Worm (Caenorhabditis elegans) whole organism, late embryonic: ENCODE measurements around the gene pigb-1.
A peak's percentile ranks its signal among the peaks of the same experiment; 100 is the strongest.

ENCODE experiments used
- C08G9.2 ChIP-seq: sonication (generic microtip); optimal IDR thresholded peaks from 2 replicates; lab custom pipeline; 2016; ENCODE audit warnings: mild to moderate bottlenecking, missing genetic modification characterization, moderate library complexity, missing compliant biosample characterization
- C38D4.7 ChIP-seq: fragments of 200-800 bp; sonication (Bioruptor generic); optimal IDR thresholded peaks from 2 replicates; lab custom pipeline; 2018; ENCODE audit warnings: mild to moderate bottlenecking, missing genetic modification characterization, moderate library complexity, missing compliant biosample characterization
- F13H6.1 ChIP-seq: sonication (generic microtip); optimal IDR thresholded peaks from 2 replicates; lab custom pipeline; 2016; ENCODE audit warnings: missing genetic modification characterization, missing compliant biosample characterization
- K09A11.1 ChIP-seq: sonication (generic microtip); optimal IDR thresholded peaks from 2 replicates; lab custom pipeline; 2017; ENCODE audit warnings: antibody characterized with exemption, mild to moderate bottlenecking, missing genetic modification characterization, missing compliant biosample characterization; ENCODE audit not compliant: insufficient read depth
- Y22D7AL.16 ChIP-seq: sonication (generic microtip); optimal IDR thresholded peaks from 2 replicates; lab custom pipeline; 2016; ENCODE audit warnings: missing genetic modification characterization, missing compliant biosample characterization
- ceh-14 ChIP-seq: sonication (generic microtip); optimal IDR thresholded peaks from 2 replicates; lab custom pipeline; 2016; ENCODE audit warnings: missing genotype, missing genetic modification characterization, missing compliant biosample characterization
- ceh-2 ChIP-seq: sonication (generic microtip); optimal IDR thresholded peaks from 2 replicates; lab custom pipeline; 2016; ENCODE audit warnings: missing genotype, missing genetic modification characterization, missing compliant biosample characterization
- ceh-30 ChIP-seq: fragments of 150-350 bp; optimal IDR thresholded peaks from 2 replicates; lab custom pipeline; 2014; ENCODE audit warnings: missing biosample characterization, missing genetic modification characterization
- ceh-31 ChIP-seq: sonication (generic microtip); optimal IDR thresholded peaks from 2 replicates; lab custom pipeline; 2016; ENCODE audit warnings: missing genetic modification characterization, missing compliant biosample characterization
- ceh-34 ChIP-seq: sonication (generic microtip); optimal IDR thresholded peaks from 2 replicates; lab custom pipeline; 2016; ENCODE audit warnings: mild to moderate bottlenecking, missing genetic modification characterization, missing compliant biosample characterization
- ceh-45 ChIP-seq: fragments of 200-800 bp; sonication (Bioruptor generic); IDR thresholded peaks from 2 replicates; pipeline ENCODE4 v1.3.6; 2022; ENCODE audit warnings: missing genetic modification reagents, missing genetic modification characterization, missing compliant biosample characterization
- ceh-48 ChIP-seq: sonication (generic microtip); optimal IDR thresholded peaks from 2 replicates; lab custom pipeline; 2016; ENCODE audit warnings: missing genetic modification characterization, inconsistent platforms, missing compliant biosample characterization
- ets-4 ChIP-seq: sonication (generic microtip); optimal IDR thresholded peaks from 2 replicates; lab custom pipeline; 2016; ENCODE audit warnings: missing genetic modification characterization, missing compliant biosample characterization
- eyg-1 ChIP-seq: sonication (generic microtip); optimal IDR thresholded peaks from 2 replicates; lab custom pipeline; 2016; ENCODE audit warnings: missing genotype, missing genetic modification characterization, missing compliant biosample characterization
- gmeb-2 ChIP-seq: sonication (generic microtip); optimal IDR thresholded peaks from 2 replicates; lab custom pipeline; 2016; ENCODE audit warnings: missing genetic modification characterization, inconsistent platforms, missing compliant biosample characterization
- hlh-13 ChIP-seq: fragments of 200-800 bp; sonication (Bioruptor generic); optimal IDR thresholded peaks from 2 replicates; lab custom pipeline; 2018; ENCODE audit warnings: mild to moderate bottlenecking, missing genetic modification characterization, missing compliant biosample characterization
- hlh-15 ChIP-seq: sonication (generic microtip); optimal IDR thresholded peaks from 2 replicates; lab custom pipeline; 2016; ENCODE audit warnings: missing genetic modification characterization, missing compliant biosample characterization
- hlh-30 ChIP-seq: sonication (generic microtip); optimal IDR thresholded peaks from 2 replicates; lab custom pipeline; 2017; ENCODE audit warnings: antibody characterized with exemption, missing genetic modification characterization, missing compliant biosample characterization; ENCODE audit not compliant: insufficient read depth
- hlh-6 ChIP-seq: sonication (generic microtip); optimal IDR thresholded peaks from 2 replicates; lab custom pipeline; 2016; ENCODE audit warnings: missing genotype, missing genetic modification characterization, missing compliant biosample characterization
- hlh-8 ChIP-seq: sonication (generic microtip); optimal IDR thresholded peaks from 2 replicates; lab custom pipeline; 2016; ENCODE audit warnings: missing genotype, missing genetic modification characterization, missing compliant biosample characterization
- madf-2 ChIP-seq: sonication (generic microtip); optimal IDR thresholded peaks from 2 replicates; lab custom pipeline; 2017; ENCODE audit warnings: missing genetic modification characterization, missing compliant biosample characterization
- nfya-1 ChIP-seq: sonication (generic microtip); optimal IDR thresholded peaks from 2 replicates; lab custom pipeline; 2017; ENCODE audit warnings: missing genetic modification characterization, mild to moderate bottlenecking, missing compliant biosample characterization, antibody characterized with exemption, moderate library complexity
- pat-9 ChIP-seq: fragments of 200-800 bp; sonication (Bioruptor generic); optimal IDR thresholded peaks from 2 replicates; lab custom pipeline; 2018; ENCODE audit warnings: mild to moderate bottlenecking, missing genetic modification characterization, moderate library complexity, missing compliant biosample characterization
- pha-2 ChIP-seq: sonication (generic microtip); optimal IDR thresholded peaks from 2 replicates; lab custom pipeline; 2017; ENCODE audit warnings: mild to moderate bottlenecking, missing genetic modification characterization, missing compliant biosample characterization
- pros-1 ChIP-seq: fragments of 150-350 bp; optimal IDR thresholded peaks from 2 replicates; lab custom pipeline; 2014; ENCODE audit warnings: missing biosample characterization, missing genetic modification reagents, missing genetic modification characterization
- ref-2 ChIP-seq: sonication (generic microtip); optimal IDR thresholded peaks from 2 replicates; lab custom pipeline; 2016; ENCODE audit warnings: missing genetic modification characterization, missing compliant biosample characterization
- tbx-2 ChIP-seq: sonication (generic microtip); optimal IDR thresholded peaks from 2 replicates; lab custom pipeline; 2016; ENCODE audit warnings: missing genetic modification characterization, missing compliant biosample characterization
- tbx-7 ChIP-seq: sonication (generic microtip); optimal IDR thresholded peaks from 2 replicates; lab custom pipeline; 2016; ENCODE audit warnings: missing genotype, missing genetic modification characterization, missing compliant biosample characterization
- unc-3 ChIP-seq, 2 experiments: fragments of 200-800 bp in 1 of 2; sonication (Bioruptor generic) in 1 of 2; sonication (generic microtip) in 1 of 2; conservative IDR thresholded peaks in 1 of 2; optimal IDR thresholded peaks in 1 of 2; 2 replicates each; pipeline versions ENCODE4 v1.3.6 to Lab custom; 2016 to 2022; ENCODE audit warnings: missing compliant biosample characterization in 2 of 2, missing genetic modification characterization in 2 of 2, missing genetic modification reagents in 1 of 2
- unc-42 ChIP-seq: sonication (generic microtip); optimal IDR thresholded peaks from 2 replicates; lab custom pipeline; 2016; ENCODE audit warnings: missing genotype, missing genetic modification characterization, missing compliant biosample characterization
- unc-55 ChIP-seq: sonication (generic microtip); optimal IDR thresholded peaks from 2 replicates; lab custom pipeline; 2017; ENCODE audit warnings: missing biosample characterization, missing genetic modification reagents, missing genetic modification characterization
- unc-86 ChIP-seq: sonication (generic microtip); optimal IDR thresholded peaks from 2 replicates; lab custom pipeline; 2016; ENCODE audit warnings: missing genetic modification characterization, missing compliant biosample characterization
- zip-5 ChIP-seq: sonication (generic microtip); optimal IDR thresholded peaks from 2 replicates; lab custom pipeline; 2016; ENCODE audit warnings: missing genetic modification characterization, missing compliant biosample characterization

The pigb-1 gene

DNA sequence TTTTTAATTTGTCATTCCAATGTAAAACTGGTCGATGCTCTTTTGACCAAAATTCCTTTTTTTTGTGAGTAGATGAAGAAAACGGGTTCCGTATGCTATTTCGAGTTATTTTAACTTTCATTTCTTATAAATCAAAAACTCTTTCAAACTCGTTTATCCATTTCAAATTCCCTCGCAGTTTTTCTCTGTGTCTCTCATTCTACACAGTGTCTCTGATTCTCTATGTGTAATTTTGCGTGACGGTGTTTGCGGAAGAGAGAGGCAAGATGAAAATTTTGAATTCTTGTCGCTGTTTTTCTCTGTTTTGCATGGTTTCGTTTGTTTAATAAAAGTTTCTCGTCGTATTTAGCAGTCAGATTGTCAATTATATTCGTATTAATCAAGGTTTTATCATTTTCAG, 6.2 kb upstream of the pigb-1 start, which contains the start of gene citk-2 (continued):
- TF ChIP-seq eyg-1 (tag; lab: Kevin White, UChicago), result no peak

DNA sequence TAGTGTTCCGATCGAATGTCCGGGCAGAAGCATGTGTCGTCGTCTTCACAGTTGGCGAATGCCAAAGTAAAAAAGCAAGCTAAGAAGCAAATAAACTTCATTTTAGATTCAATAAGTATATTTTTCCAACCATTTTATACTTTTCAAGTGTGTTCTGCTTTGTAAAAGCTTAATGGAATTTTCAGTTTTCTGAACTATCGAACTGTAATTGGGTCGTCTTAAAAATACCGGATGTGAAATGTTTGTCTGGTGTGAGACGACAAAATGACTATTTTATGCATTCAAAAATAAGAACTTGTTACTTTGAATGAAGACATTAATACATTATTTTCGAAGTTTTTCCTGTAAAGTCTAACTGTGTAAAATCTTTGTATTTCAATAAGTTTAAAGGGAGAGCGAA, 5.8 kb upstream of the pigb-1 start, which contains the start of gene F59A6.11:
Gene F59A6.11, minus strand, starts transcription at position 101 of the 400 bp plus-strand sequence.
- TF ChIP-seq tbx-2 (tag; lab: Kevin White, UChicago), result no peak
- no peak for TF ChIP-seq hlh-13 (GFP tag; lab: Kevin White, UChicago)
- no peak for TF ChIP-seq hlh-6 (tag; lab: Kevin White, UChicago)
- no peak for TF ChIP-seq hlh-30
- TF ChIP-seq ceh-45 (GFP tag; lab: Robert Waterston, UW), result no peak
- no peak for TF ChIP-seq ref-2
- no peak for TF ChIP-seq C38D4.7 (GFP tag; lab: Kevin White, UChicago)
- no peak for TF ChIP-seq ceh-2
- TF ChIP-seq ceh-31 (tag; lab: Kevin White, UChicago), result no peak
- TF ChIP-seq ceh-30 (tag; lab: Kevin White, UChicago), result no peak
- TF ChIP-seq unc-86 (tag; lab: Kevin White, UChicago), result no peak

DNA sequence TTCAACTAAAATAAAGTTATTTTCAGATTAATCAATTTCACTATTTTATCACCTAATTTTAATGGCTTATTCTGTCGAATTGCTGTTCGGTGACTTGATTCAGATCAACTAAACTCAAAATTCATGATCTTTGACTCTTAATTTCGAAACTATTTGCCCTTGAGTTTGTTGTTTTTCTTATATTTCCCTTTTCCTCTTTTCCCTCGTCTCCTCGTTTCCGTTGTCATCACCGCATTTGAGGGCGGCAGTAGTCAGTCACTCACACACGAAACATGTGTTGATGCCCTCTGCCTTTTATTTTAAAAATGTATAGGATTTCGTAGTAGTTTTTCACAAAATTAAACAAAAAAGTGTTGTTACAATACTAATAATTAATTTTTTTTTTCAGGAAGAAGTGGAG, 2.1 kb upstream of the pigb-1 start, which contains the start of gene rnh-1.0:
Gene rnh-1.0, plus strand, starts transcription at position 389 of the 400 bp plus-strand sequence.
- no peak for TF ChIP-seq Y22D7AL.16 (tag; lab: Kevin White, UChicago)
- peak; percentile 31 for TF ChIP-seq unc-55 (GFP tag; lab: Kevin White, UChicago)

DNA sequence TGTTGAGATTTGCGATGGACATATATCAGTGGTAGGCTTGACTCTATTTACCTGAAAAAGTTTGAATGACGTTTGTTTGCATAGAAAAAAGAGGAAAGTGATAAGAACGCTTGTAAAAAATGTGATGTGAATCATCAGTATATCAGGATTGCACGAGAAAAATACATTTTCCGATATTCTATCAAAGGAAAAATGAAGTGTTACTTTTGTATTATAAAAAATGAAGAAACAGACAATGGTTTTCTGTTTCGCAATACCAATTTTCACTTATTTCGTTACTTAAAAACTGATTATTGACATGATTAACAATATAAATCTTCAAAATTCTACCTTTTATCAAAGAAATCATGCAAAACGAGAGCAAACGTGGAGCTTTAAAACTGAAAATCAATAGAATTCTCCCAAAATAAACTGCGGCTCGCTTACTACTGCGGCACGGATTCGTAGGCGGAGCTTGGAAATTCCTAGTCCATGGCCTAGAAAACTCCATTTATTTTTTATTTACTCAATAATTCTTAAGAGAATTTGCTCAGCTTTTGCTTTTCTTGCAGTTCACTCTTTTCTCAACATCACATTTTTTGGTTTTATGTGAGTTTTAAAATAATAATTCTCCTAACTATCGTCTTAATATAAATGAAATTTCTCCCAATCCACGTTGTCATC, 784 bp upstream of the pigb-1 start, which contains the start of the genes eif-1 and vps-24:
Gene eif-1, minus strand, starts transcription at position 51 of the 663 bp plus-strand sequence.
Gene vps-24, plus strand, starts transcription at position 469 of the 663 bp plus-strand sequence.
- TF ChIP-seq nfya-1 (tag; lab: Kevin White, UChicago) (peak; percentile 2), hlh-8 (no peak), unc-3 (GFP tag; conservative IDR thresholded peaks at IDR 0.05; lab: Robert Waterston, UW) (no peak), unc-3 (tag; optimal IDR thresholded peaks at IDR 0.05; lab: Kevin White, UChicago) (no peak), C38D4.7 (GFP tag; lab: Kevin White, UChicago) (no peak), ceh-48 (tag; lab: Kevin White, UChicago) (peak; percentile 66), K09A11.1 (tag; lab: Kevin White, UChicago) (no peak), madf-2 (tag; lab: Kevin White, UChicago) (no peak), hlh-15 (tag; lab: Kevin White, UChicago) (no peak), ceh-34 (tag; lab: Kevin White, UChicago) (peak; percentile 1), ceh-31 (tag; lab: Kevin White, UChicago) (peak; percentile 70), tbx-7 (tag; lab: Kevin White, UChicago) (peak; percentile 2), F13H6.1 (tag; lab: Kevin White, UChicago) (no peak), unc-42 (tag; lab: Kevin White, UChicago) (peak; percentile 47), zip-5 (tag; lab: Kevin White, UChicago) (peak; percentile 32), tbx-2 (tag; lab: Kevin White, UChicago) (peak; percentile 62), pha-2 (no peak), gmeb-2 (tag; lab: Kevin White, UChicago) (no peak), C08G9.2 (tag; lab: Kevin White, UChicago) (peak; percentile 47), ets-4 (peak; percentile 27), pat-9 (tag; lab: Kevin White, UChicago) (no peak), ceh-14 (tag; lab: Kevin White, UChicago) (peak; percentile 16), ceh-2 (peak; percentile 5), pros-1 (tag; lab: Kevin White, UChicago) (no peak)
